Fruit fly (Drosophila melanogaster) whole organism, embryonic: Measurements from ENCODE around the gene Gr64a.

Experiments used
- Atf3 ChIP-seq: fragments of 200-800 bp; sonication (Bioruptor generic); optimal IDR thresholded peaks from 3 replicates; lab custom pipeline; 2016; ENCODE audit warnings: missing biosample characterization, missing genetic modification characterization
- Bgb ChIP-seq: fragments of 200-800 bp; sonication (Bioruptor generic); IDR thresholded peaks from 2 replicates; pipeline ENCODE4 v1.3.6; 2022; ENCODE audit warnings: missing biosample characterization, missing genetic modification characterization; ENCODE audit not compliant: partially characterized antibody
- Blimp-1 ChIP-seq: fragments of 200-800 bp; sonication (Bioruptor generic); optimal IDR thresholded peaks from 3 replicates; lab custom pipeline; 2018; ENCODE audit warnings: missing biosample characterization, missing genetic modification characterization, mild to moderate bottlenecking, moderate library complexity, missing genetic modification reagents
- CG12299 ChIP-seq: fragments of 200-800 bp; sonication (Bioruptor generic); optimal IDR thresholded peaks from 2 replicates; lab custom pipeline; 2018; ENCODE audit warnings: missing biosample characterization, mild to moderate bottlenecking, missing genetic modification characterization
- CG13287 ChIP-seq: fragments of 200-800 bp; sonication (Bioruptor generic); IDR thresholded peaks from 2 replicates; pipeline ENCODE4 v1.3.6; 2022; ENCODE audit warnings: missing biosample characterization, missing genetic modification characterization; ENCODE audit not compliant: partially characterized antibody
- CG13894 ChIP-seq: fragments of 200-800 bp; sonication (Bioruptor generic); optimal IDR thresholded peaks from 3 replicates; lab custom pipeline; 2018; ENCODE audit warnings: missing biosample characterization, mild to moderate bottlenecking, missing genetic modification characterization, moderate library complexity
- CG15073 ChIP-seq: fragments of 200-800 bp; sonication (Bioruptor generic); optimal IDR thresholded peaks from 2 replicates; lab custom pipeline; 2016; ENCODE audit warnings: missing biosample characterization, missing genetic modification characterization
- CG15601 ChIP-seq: fragments of 200-800 bp; sonication (Bioruptor generic); optimal IDR thresholded peaks from 3 replicates; lab custom pipeline; 2019; ENCODE audit warnings: missing biosample characterization, mild to moderate bottlenecking, missing genetic modification characterization, moderate library complexity
- CG17612 ChIP-seq: fragments of 200-800 bp; sonication (Bioruptor generic); IDR thresholded peaks from 2 replicates; pipeline ENCODE4 v1.3.6; 2022; ENCODE audit warnings: missing biosample characterization, missing genetic modification characterization
- CG31224 ChIP-seq: fragments of 200-800 bp; sonication (Bioruptor generic); IDR thresholded peaks from 2 replicates; pipeline ENCODE4 v1.3.6; 2022; ENCODE audit warnings: missing biosample characterization, missing genetic modification characterization
- CG6175 ChIP-seq: fragments of 200-800 bp; sonication (Bioruptor generic); IDR thresholded peaks from 3 replicates; pipeline ENCODE4 v1.3.6; 2022; ENCODE audit warnings: missing biosample characterization, missing genetic modification characterization
- CG7928 ChIP-seq: fragments of 200-800 bp; sonication (Bioruptor generic); optimal IDR thresholded peaks from 2 replicates; lab custom pipeline; 2017; ENCODE audit warnings: missing biosample characterization, mild to moderate bottlenecking, missing genetic modification characterization
- D19A ChIP-seq: fragments of 200-800 bp; optimal IDR thresholded peaks from 3 replicates; lab custom pipeline; 2019; ENCODE audit warnings: missing biosample characterization, mild to moderate bottlenecking, missing genetic modification characterization, moderate library complexity
- Deaf1 ChIP-seq: fragments of 200-800 bp; optimal IDR thresholded peaks from 3 replicates; lab custom pipeline; 2019; ENCODE audit warnings: missing biosample characterization, mild to moderate bottlenecking, missing genetic modification characterization, moderate library complexity
- Doc3 ChIP-seq: fragments of 200-800 bp; sonication (Bioruptor generic); IDR thresholded peaks from 3 replicates; pipeline ENCODE4 v1.3.6; 2022; ENCODE audit warnings: missing biosample characterization, missing genetic modification characterization; ENCODE audit not compliant: partially characterized antibody
- Dp ChIP-seq: fragments of 200-800 bp; sonication (Bioruptor generic); optimal IDR thresholded peaks from 2 replicates; lab custom pipeline; 2018; ENCODE audit warnings: missing biosample characterization, mild to moderate bottlenecking, missing genetic modification characterization, moderate library complexity
- E2f2 ChIP-seq: fragments of 200-800 bp; sonication (Bioruptor generic); IDR thresholded peaks from 2 replicates; pipeline ENCODE4 v1.3.6; 2022; ENCODE audit warnings: missing biosample characterization, missing genetic modification characterization
- HLH3B ChIP-seq: fragments of 200-800 bp; sonication (Bioruptor generic); IDR thresholded peaks from 2 replicates; pipeline ENCODE4 v1.3.6; 2022; ENCODE audit warnings: missing biosample characterization, missing genetic modification characterization
- MESR4 ChIP-seq: fragments of 200-800 bp; sonication (Bioruptor generic); optimal IDR thresholded peaks from 2 replicates; lab custom pipeline; 2018; ENCODE audit warnings: missing biosample characterization, mild to moderate bottlenecking, missing genetic modification characterization, moderate library complexity
- Sin3A ChIP-seq: fragments of >200 bp; optimal IDR thresholded peaks from 2 replicates; lab custom pipeline; 2018
- TFAM ChIP-seq: fragments of 200-800 bp; sonication (Bioruptor generic); optimal IDR thresholded peaks from 2 replicates; lab custom pipeline; 2017; ENCODE audit warnings: missing biosample characterization, missing genetic modification characterization, inconsistent platforms
- al ChIP-seq: fragments of 200-800 bp; sonication (Bioruptor generic); IDR thresholded peaks from 2 replicates; pipeline ENCODE4 v1.3.6; 2022; ENCODE audit warnings: missing biosample characterization, missing genetic modification characterization
- bcd ChIP-seq: fragments of 200-800 bp; sonication (Bioruptor generic); optimal IDR thresholded peaks from 2 replicates; lab custom pipeline; 2017; ENCODE audit warnings: missing biosample characterization, mild to moderate bottlenecking, missing genetic modification characterization
- br ChIP-seq: fragments of >200 bp; optimal IDR thresholded peaks from 2 replicates; lab custom pipeline; 2017
- chinmo ChIP-seq: fragments of 200-800 bp; sonication (Bioruptor generic); IDR thresholded peaks from 4 replicates; pipeline ENCODE4 v1.3.6; 2022; ENCODE audit warnings: missing biosample characterization, missing genetic modification characterization; ENCODE audit not compliant: partially characterized antibody
- crp ChIP-seq, 2 experiments: fragments of 200-800 bp; sonication (Bioruptor generic); optimal IDR thresholded peaks; 2 replicates in 1 of 2; 3 replicates in 1 of 2; lab custom pipeline; 2017; ENCODE audit warnings: missing biosample characterization in 2 of 2, missing genetic modification characterization in 2 of 2, mild to moderate bottlenecking in 1 of 2, moderate library complexity in 1 of 2
- dan ChIP-seq: fragments of 200-800 bp; sonication (Bioruptor generic); IDR thresholded peaks from 2 replicates; pipeline ENCODE4 v1.3.6; 2022; ENCODE audit warnings: missing biosample characterization, missing genetic modification characterization
- esg ChIP-seq: fragments of 200-800 bp; sonication (Bioruptor generic); conservative IDR thresholded peaks from 2 replicates; pipeline ENCODE4 v1.3.6; 2022; ENCODE audit warnings: missing biosample characterization, missing genetic modification characterization
- grau ChIP-seq: fragments of 200-800 bp; optimal IDR thresholded peaks from 3 replicates; lab custom pipeline; 2019; ENCODE audit warnings: missing biosample characterization, mild to moderate bottlenecking, missing genetic modification characterization, moderate library complexity
- grn ChIP-seq: fragments of 200-800 bp; sonication (Bioruptor generic); optimal IDR thresholded peaks from 3 replicates; lab custom pipeline; 2017; ENCODE audit warnings: missing biosample characterization, missing genetic modification characterization
- gt ChIP-seq: fragments of 200-800 bp; sonication (Bioruptor generic); IDR thresholded peaks from 2 replicates; pipeline ENCODE4 v1.3.6; 2022; ENCODE audit warnings: missing biosample characterization, missing genetic modification characterization
- nom ChIP-seq: fragments of 200-800 bp; sonication (Bioruptor generic); optimal IDR thresholded peaks from 2 replicates; lab custom pipeline; 2017; ENCODE audit warnings: missing biosample characterization, missing genetic modification characterization, mild to moderate bottlenecking, moderate library complexity, missing genetic modification reagents
- oc ChIP-seq: fragments of 200-800 bp; sonication (Bioruptor generic); optimal IDR thresholded peaks from 2 replicates; lab custom pipeline; 2018; ENCODE audit warnings: missing biosample characterization, mild to moderate bottlenecking, missing genetic modification characterization, moderate library complexity
- ranshi ChIP-seq: fragments of 200-800 bp; sonication (Bioruptor generic); IDR thresholded peaks from 2 replicates; pipeline ENCODE4 v1.3.6; 2022; ENCODE audit warnings: missing biosample characterization, missing genetic modification characterization
- rib ChIP-seq: fragments of 200-800 bp; sonication (Bioruptor generic); IDR thresholded peaks from 2 replicates; pipeline ENCODE4 v1.3.6; 2022; ENCODE audit warnings: missing biosample characterization, missing genetic modification characterization
- schlank ChIP-seq: fragments of 200-800 bp; sonication (Bioruptor generic); optimal IDR thresholded peaks from 2 replicates; lab custom pipeline; 2018; ENCODE audit warnings: missing biosample characterization, mild to moderate bottlenecking, missing genetic modification characterization
- sens ChIP-seq: fragments of 200-800 bp; sonication (Bioruptor generic); peaks from one replicate; lab custom pipeline; 2016; ENCODE audit warnings: missing biosample characterization, missing genetic modification characterization
- sob ChIP-seq: fragments of 200-800 bp; sonication (Bioruptor generic); IDR thresholded peaks from 2 replicates; pipeline ENCODE4 v1.3.6; 2022; ENCODE audit warnings: missing biosample characterization, missing genetic modification characterization
- tio ChIP-seq: fragments of 200-800 bp; sonication (Bioruptor generic); optimal IDR thresholded peaks from 2 replicates; lab custom pipeline; 2017; ENCODE audit warnings: missing biosample characterization, missing genetic modification characterization, inconsistent platforms
- tup ChIP-seq: fragments of 200-800 bp; sonication (Bioruptor generic); optimal IDR thresholded peaks from 2 replicates; lab custom pipeline; 2016; ENCODE audit warnings: missing biosample characterization, mild to moderate bottlenecking, missing genetic modification characterization, moderate library complexity

Gr64a gene

dm6 chr3L:4044497-4044896 is 17.9 kb downstream of the Gr64a start (continued):
- TF ChIP-seq grau, result peak; percentile 18
- TF ChIP-seq CG7928 (GFP tag; lab: Kevin White, UChicago), result no peak
- TF ChIP-seq CG15073 (GFP tag; lab: Kevin White, UChicago), result no peak
- peak; percentile 4 for TF ChIP-seq Blimp-1 (GFP tag; lab: Kevin White, UChicago)
- TF ChIP-seq gt, result no peak

dm6 chr3L:4046289-4046688 is 19.7 kb downstream of the Gr64a start, which contains the start of gene CG1136:
CG1136 (plus strand) TSS chr3L:4046596.
- TF ChIP-seq Dp (GFP tag; lab: Kevin White, UChicago) (no peak), rib (0 out of 2 replicates have a peak, but pooled peaks have one; percentile 44), CG17612 (GFP tag; lab: Robert Waterston, UW) (no peak), CG13287 (GFP tag; lab: Robert Waterston, UW) (peak; percentile 15; the same call in 1 of the 2 replicates), bcd (GFP tag; lab: Kevin White, UChicago) (no peak), TFAM (GFP tag; lab: Kevin White, UChicago) (no peak), tio (no peak), ranshi (GFP tag; lab: Robert Waterston, UW) (no peak), Sin3A (lab: Kevin White, UChicago) (no peak), grn (GFP tag; lab: Kevin White, UChicago) (no peak), Doc3 (no peak), MESR4 (GFP tag; lab: Kevin White, UChicago) (no peak), crp (GFP tag; optimal IDR thresholded peaks at IDR 0.05; lab: Kevin White, UChicago) (no peak), CG31224 (GFP tag; lab: Robert Waterston, UW) (no peak), CG13894 (peak; percentile 23), esg (GFP tag; lab: Robert Waterston, UW) (no peak), Deaf1 (tag; lab: Kevin White, UChicago) (peak; percentile 88), Atf3 (GFP tag; lab: Kevin White, UChicago) (no peak), HLH3B (GFP tag; lab: Robert Waterston, UW) (no peak), dan (GFP tag; lab: Robert Waterston, UW) (no peak), br (no peak), sob (no peak), chinmo (GFP tag; lab: Robert Waterston, UW) (0 out of 4 replicates have a peak, but pooled peaks have one; percentile 65), oc (tag; lab: Kevin White, UChicago) (peak; percentile 15), CG12299 (tag; lab: Kevin White, UChicago) (no peak), tup (GFP tag; lab: Kevin White, UChicago) (no peak), sens (no peak), E2f2 (GFP tag; lab: Robert Waterston, UW) (0 out of 2 replicates have a peak, but pooled peaks have one; percentile 22), al (GFP tag; lab: Robert Waterston, UW) (no peak), nom (no peak), Bgb (no peak), schlank (tag; lab: Kevin White, UChicago) (no peak), CG15601 (tag; lab: Kevin White, UChicago) (no peak), D19A (tag; lab: Kevin White, UChicago) (no peak), CG6175 (GFP tag; lab: Robert Waterston, UW) (0 out of 3 replicates have a peak, but pooled peaks have one; percentile 25)
